Worm (Caenorhabditis elegans) whole organism, early embryonic: ENCODE data around the gene mop-25.2.

Experiments
- aly-1 ChIP-seq: sonication (generic microtip); optimal IDR thresholded peaks from 2 replicates; lab custom pipeline; 2016; ENCODE audit warnings: missing genetic modification characterization, missing compliant biosample characterization
- ama-1 ChIP-seq: fragments of 150-350 bp; optimal IDR thresholded peaks from 2 replicates; lab custom pipeline; 2014
- ceh-13 ChIP-seq: fragments of 200-800 bp; sonication (Bioruptor generic); optimal IDR thresholded peaks from 2 replicates; lab custom pipeline; 2018; ENCODE audit warnings: mild to moderate bottlenecking, missing genetic modification characterization, missing compliant biosample characterization
- flt-1 ChIP-seq: fragments of 200-800 bp; sonication (Bioruptor generic); IDR thresholded peaks from 2 replicates; pipeline ENCODE4 v1.3.6; 2022; ENCODE audit warnings: missing genetic modification characterization, missing compliant biosample characterization
- tbx-11 ChIP-seq: fragments of 200-800 bp; sonication (Bioruptor generic); IDR thresholded peaks from 2 replicates; pipeline ENCODE4 v1.3.6; 2022; ENCODE audit warnings: missing genetic modification characterization, missing compliant biosample characterization
- tbx-37 ChIP-seq: fragments of 200-800 bp; sonication (Bioruptor generic); conservative IDR thresholded peaks from 2 replicates; pipeline ENCODE4 v1.3.6; 2022; ENCODE audit warnings: missing genetic modification reagents, missing genetic modification characterization, missing compliant biosample characterization

DNA sequence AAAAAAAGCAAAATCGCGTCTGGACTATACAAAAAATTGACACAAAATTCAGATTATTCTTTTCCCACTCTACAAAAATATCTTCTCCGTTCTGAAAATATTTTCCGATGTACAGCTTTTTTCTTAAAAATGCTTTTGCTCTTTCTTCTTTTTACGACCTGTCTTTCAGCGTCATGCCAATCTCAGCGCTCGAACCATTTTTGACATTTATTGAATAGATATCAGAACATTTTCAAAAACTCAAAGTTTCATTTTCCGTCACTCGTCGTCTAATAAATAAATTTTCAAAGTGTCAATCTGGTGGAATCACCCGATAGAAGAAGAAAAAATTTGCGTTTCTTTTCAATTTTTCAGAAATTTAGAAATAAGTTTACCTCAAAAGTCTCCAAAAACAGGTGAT, 37.9 kb upstream of the mop-25.2 start:
- no peak for TF ChIP-seq ama-1 (lab: Kevin White, UChicago)
- no peak for TF ChIP-seq ceh-13 (GFP tag; lab: Kevin White, UChicago)
- no peak for TF ChIP-seq tbx-37 (GFP tag; lab: Robert Waterston, UW)
- no peak for TF ChIP-seq flt-1 (GFP tag; lab: Robert Waterston, UW)
- no peak for TF ChIP-seq aly-1
- TF ChIP-seq tbx-11 (GFP tag; lab: Robert Waterston, UW): no peak
